Fruit fly (Drosophila melanogaster) whole organism: ENCODE measurements around the gene Myo81F.

Experiments
- CG8478 ChIP-seq: fragments of >200 bp; optimal IDR thresholded peaks from 2 replicates; lab custom pipeline; 2018; ENCODE audit warnings: inconsistent platforms
- Dll ChIP-seq: fragments of >200 bp; optimal IDR thresholded peaks from 2 replicates; lab custom pipeline; 2017
- EcR ChIP-seq, 2 experiments: fragments of >200 bp; optimal IDR thresholded peaks; 2 replicates each; lab custom pipeline; 2017; ENCODE audit warnings: missing biosample characterization in 2 of 2, missing genetic modification characterization in 2 of 2, missing genetic modification reagents in 2 of 2
- pan ChIP-seq: fragments of >200 bp; optimal IDR thresholded peaks from 2 replicates; lab custom pipeline; 2017
- psq ChIP-seq: fragments of >200 bp; optimal IDR thresholded peaks from 2 replicates; lab custom pipeline; 2017
- usp ChIP-seq: fragments of >200 bp; optimal IDR thresholded peaks from 2 replicates; lab custom pipeline; 2017; ENCODE audit warnings: missing biosample characterization, missing genetic modification characterization, mixed read lengths

Gene Myo81F

dm6 chr3R:566699-567098 is at the start of gene Myo81F:
Myo81F (plus strand) TSS chr3R:567076.
- no peak for TF ChIP-seq CG8478

dm6 chr3R:1212579-1212978 is 645.7 kb downstream of the Myo81F start:
- TF ChIP-seq EcR (GFP tag; optimal IDR thresholded peaks at IDR 0.05; lab: Kevin White, UChicago) (no peak), usp (no peak), CG8478 (no peak), psq (lab: Kevin White, UChicago) (no peak), pan (lab: Kevin White, UChicago) (no peak), Dll (lab: Kevin White, UChicago) (no peak)

dm6 chr3R:1455593-1455992 is 888.7 kb downstream of the Myo81F start:
- TF ChIP-seq usp = no peak
- TF ChIP-seq EcR (GFP tag; optimal IDR thresholded peaks at IDR 0.05; lab: Kevin White, UChicago) = no peak
- TF ChIP-seq pan (lab: Kevin White, UChicago) = no peak
- TF ChIP-seq CG8478 = no peak
- TF ChIP-seq psq (lab: Kevin White, UChicago) = no peak
- no peak for TF ChIP-seq Dll (lab: Kevin White, UChicago)

- TF ChIP-seq psq (lab: Kevin White, UChicago) (no peak), Dll (lab: Kevin White, UChicago) (no peak), EcR (GFP tag; optimal IDR thresholded peaks at IDR 0.05; lab: Kevin White, UChicago) (no peak), CG8478 (no peak), pan (lab: Kevin White, UChicago) (no peak), usp (no peak)
These were observed 1300.1 kb downstream of the Myo81F start for dm6 chr3R:1867001-1867400.

dm6 chr3R:2110959-2111358 is 1544.1 kb downstream of the Myo81F start:
- no peak for TF ChIP-seq psq (lab: Kevin White, UChicago)
- no peak for TF ChIP-seq EcR (GFP tag; optimal IDR thresholded peaks at IDR 0.05; lab: Kevin White, UChicago)
- TF ChIP-seq pan (lab: Kevin White, UChicago) = no peak
- no peak for TF ChIP-seq usp
- no peak for TF ChIP-seq Dll (lab: Kevin White, UChicago)
- no peak for TF ChIP-seq CG8478

- no peak for TF ChIP-seq CG8478
These were observed 1602.9 kb downstream of the Myo81F start for dm6 chr3R:2169792-2170191.

dm6 chr3R:2411789-2412188 is 1844.9 kb downstream of the Myo81F start:
- no peak for TF ChIP-seq pan (lab: Kevin White, UChicago)
- TF ChIP-seq CG8478 = no peak
- no peak for TF ChIP-seq EcR (GFP tag; optimal IDR thresholded peaks at IDR 0.05; lab: Kevin White, UChicago)
- no peak for TF ChIP-seq psq (lab: Kevin White, UChicago)
- no peak for TF ChIP-seq usp
- no peak for TF ChIP-seq Dll (lab: Kevin White, UChicago)
